Worm (Caenorhabditis elegans): Measurements from ENCODE around the gene W04D12.1.

Gene W04D12.1

DNA sequence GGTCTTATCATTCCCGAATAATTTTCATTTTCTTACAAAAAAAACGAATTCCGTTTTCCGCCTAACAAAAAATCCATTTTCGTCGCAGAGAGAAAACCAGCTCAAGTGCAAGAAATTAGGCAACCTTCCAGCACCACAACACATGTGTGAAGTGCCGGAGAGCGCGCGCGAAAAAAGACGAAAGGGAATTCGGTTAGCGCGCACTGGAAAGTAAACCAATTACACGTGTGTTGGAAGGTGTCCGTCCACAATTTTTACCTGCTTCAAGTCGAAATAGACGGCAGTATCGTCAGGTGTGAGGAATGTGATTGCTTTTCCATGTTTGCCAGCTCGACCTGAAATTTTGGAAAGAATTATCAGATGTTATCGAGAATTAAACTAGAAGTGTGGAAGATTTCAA, 2.1 kb upstream of the W04D12.1 start:
- TF ChIP-seq nhr-71 (tag; optimal IDR thresholded peaks at IDR 0.05) (no peak), blmp-1 (tag; optimal IDR thresholded peaks at IDR 0.05) (peak; percentile 22)

- TF ChIP-seq egl-27 (tag; optimal IDR thresholded peaks at IDR 0.05) (no peak), lin-13 (GFP tag; optimal IDR thresholded peaks at IDR 0.05) (no peak), elt-3 (tag; optimal IDR thresholded peaks at IDR 0.05) (peak in 5 of 6 experiments; percentile 71 to 99 (median 83)), efl-1 (optimal IDR thresholded peaks at IDR 0.05) (no peak), efl-1 (GFP tag; optimal IDR thresholded peaks at IDR 0.05 in 1 of 2) (peak in 1 of 2 experiments; percentile 67), snu-23 (GFP tag; optimal IDR thresholded peaks at IDR 0.05) (peak; percentile 44), unc-130 (tag; optimal IDR thresholded peaks at IDR 0.05) (peak; percentile 39), unc-62 (GFP tag; optimal IDR thresholded peaks at IDR 0.05) (no peak), lsy-2 (tag; optimal IDR thresholded peaks at IDR 0.05) (peak in 1 of 2 experiments; percentile 41), unc-98 (GFP tag; IDR thresholded peaks at IDR 0.05) (no peak), ama-1 (optimal IDR thresholded peaks at IDR 0.05) (no peak), nhr-20 (tag; optimal IDR thresholded peaks at IDR 0.05) (peak; percentile 41), ces-1 (GFP tag; optimal IDR thresholded peaks at IDR 0.05) (no peak), ceh-90 (tag; optimal IDR thresholded peaks at IDR 0.05) (no peak), lin-35 (GFP tag; optimal IDR thresholded peaks at IDR 0.05) (peak in 1 of 2 experiments; percentile 63), pax-3 (tag; optimal IDR thresholded peaks at IDR 0.05) (no peak), mdl-1 (tag; optimal IDR thresholded peaks at IDR 0.05) (peak in 1 of 2 experiments; percentile 9), pqm-1 (tag; optimal IDR thresholded peaks at IDR 0.05) (no peak), vab-15 (tag; optimal IDR thresholded peaks at IDR 0.05) (peak; percentile 18), swsn-7 (tag; optimal IDR thresholded peaks at IDR 0.05) (peak; percentile 13), unc-30 (tag; optimal IDR thresholded peaks at IDR 0.05) (no peak), nhr-47 (tag; optimal IDR thresholded peaks at IDR 0.05) (peak; percentile 11), xbp-1 (tag; optimal IDR thresholded peaks at IDR 0.05) (no peak), nhr-85 (tag) (peak; percentile 72), lin-14 (GFP tag; optimal IDR thresholded peaks at IDR 0.05) (peak; percentile 47), nhr-90 (tag; optimal IDR thresholded peaks at IDR 0.05; ENCODE audit: poor library complexity) (peak; percentile 45), nhr-71 (tag; optimal IDR thresholded peaks at IDR 0.05) (peak; percentile 31), blmp-1 (tag; optimal IDR thresholded peaks at IDR 0.05) (peak; percentile 74), elt-2 (tag; optimal IDR thresholded peaks at IDR 0.05) (peak; percentile 67), ceh-88 (GFP tag; IDR thresholded peaks at IDR 0.05) (no peak), jun-1 (tag; optimal IDR thresholded peaks at IDR 0.05) (no peak), aly-2 (tag; optimal IDR thresholded peaks at IDR 0.05) (no peak), rnt-1 (tag; optimal IDR thresholded peaks at IDR 0.05) (peak; percentile 58)
These were observed 1.4 kb upstream of the W04D12.1 start for ce11 chrIII:5835163-5835871.

- TF ChIP-seq ceh-82 (tag; optimal IDR thresholded peaks at IDR 0.05) (peak in 1 of 3 experiments; percentile 8), ama-1 (optimal IDR thresholded peaks at IDR 0.05) (peak; percentile 38), F16B12.6 (tag; optimal IDR thresholded peaks at IDR 0.05) (no peak), lin-14 (GFP tag; optimal IDR thresholded peaks at IDR 0.05) (peak; percentile 55), pag-3 (tag; optimal IDR thresholded peaks at IDR 0.05; ENCODE audit: borderline replicate concordance, insufficient read depth) (no peak), nhr-71 (tag; optimal IDR thresholded peaks at IDR 0.05) (peak; percentile 38), hpl-2 (GFP tag; optimal IDR thresholded peaks at IDR 0.05) (no peak), Y116A8C.19 (tag; optimal IDR thresholded peaks at IDR 0.05; ENCODE audit: borderline replicate concordance) (no peak), nhr-85 (tag) (peak; percentile 80), efl-1 (optimal IDR thresholded peaks at IDR 0.05) (no peak), efl-1 (GFP tag; optimal IDR thresholded peaks at IDR 0.05 in 1 of 2) (peak in 1 of 2 experiments; percentile 89), nhr-20 (tag; optimal IDR thresholded peaks at IDR 0.05) (peak; percentile 16)
These were observed 465 bp upstream of the W04D12.1 start for ce11 chrIII:5836261-5836660.
